Worm (Caenorhabditis elegans): ENCODE results near the gene F55G11.7.

- TF ChIP-seq nhr-2 (tag; optimal IDR thresholded peaks at IDR 0.05) (no peak), snpc-4 (tag; optimal IDR thresholded peaks at IDR 0.05) (no peak), unc-62 (GFP tag; optimal IDR thresholded peaks at IDR 0.05) (no peak), blmp-1 (tag; optimal IDR thresholded peaks at IDR 0.05) (no peak), flh-1 (GFP tag; optimal IDR thresholded peaks at IDR 0.05) (no peak), mab-5 (tag; optimal IDR thresholded peaks at IDR 0.05) (no peak), tbx-8 (GFP tag; optimal IDR thresholded peaks at IDR 0.05) (no peak), nhr-28 (tag; optimal IDR thresholded peaks at IDR 0.05) (no peak), unc-39 (tag; optimal IDR thresholded peaks at IDR 0.05) (no peak), nhr-76 (tag; optimal IDR thresholded peaks at IDR 0.05) (no peak)
Measured at ce11 chrIV:12975981-12976380, 15.7 kb downstream of the F55G11.7 start, which contains the start of gene dod-17.

Data from whole organism, mixed stage, embryonic.